Worm (Caenorhabditis elegans) whole organism, L2 larva: ENCODE results near the gene glb-13.

Experiments
- C34F6.9 ChIP-seq: fragments of 150-350 bp; optimal IDR thresholded peaks from 2 replicates; lab custom pipeline; 2014; ENCODE audit warnings: missing biosample characterization, missing genetic modification characterization
- F13H6.1 ChIP-seq: sonication (generic microtip); optimal IDR thresholded peaks from 2 replicates; lab custom pipeline; 2016; ENCODE audit warnings: missing genetic modification characterization, missing compliant biosample characterization
- R02D3.7 ChIP-seq: fragments of 150-350 bp; optimal IDR thresholded peaks from 2 replicates; lab custom pipeline; 2014; ENCODE audit warnings: missing biosample characterization, missing genetic modification characterization
- Y55F3AM.14 ChIP-seq: fragments of 200-800 bp; sonication (Bioruptor generic); optimal IDR thresholded peaks from 2 replicates; lab custom pipeline; 2018; ENCODE audit warnings: mild to moderate bottlenecking, missing genetic modification characterization, missing compliant biosample characterization
- ZK546.5 ChIP-seq: sonication (generic microtip); optimal IDR thresholded peaks from 2 replicates; lab custom pipeline; 2017; ENCODE audit warnings: missing biosample characterization, missing genetic modification characterization
- blmp-1 ChIP-seq: sonication (generic microtip); optimal IDR thresholded peaks from 2 replicates; lab custom pipeline; 2017; ENCODE audit warnings: missing genetic modification characterization, mild to moderate bottlenecking, missing compliant biosample characterization, antibody characterized with exemption, moderate library complexity; ENCODE audit not compliant: insufficient read depth
- ceh-16 ChIP-seq: fragments of 150-350 bp; optimal IDR thresholded peaks from 2 replicates; lab custom pipeline; 2014; ENCODE audit warnings: missing biosample characterization, missing genetic modification characterization
- crh-2 ChIP-seq: sonication (generic microtip); optimal IDR thresholded peaks from 2 replicates; lab custom pipeline; 2017; ENCODE audit warnings: missing biosample characterization, missing genetic modification characterization
- elt-3 ChIP-seq: sonication (generic microtip); optimal IDR thresholded peaks from 2 replicates; lab custom pipeline; 2017; ENCODE audit warnings: missing biosample characterization, missing genetic modification characterization
- fos-1 ChIP-seq: fragments of 150-350 bp; optimal IDR thresholded peaks from 2 replicates; lab custom pipeline; 2014; ENCODE audit warnings: missing biosample characterization, missing genetic modification characterization
- gmeb-1 ChIP-seq: fragments of 150-350 bp; optimal IDR thresholded peaks from 2 replicates; lab custom pipeline; 2014; ENCODE audit warnings: missing biosample characterization, missing genetic modification characterization
- lin-11 ChIP-seq: fragments of 150-350 bp; sonication (generic microtip); optimal IDR thresholded peaks from 2 replicates; lab custom pipeline; 2014; ENCODE audit warnings: missing biosample characterization, missing genetic modification characterization, inconsistent platforms, mixed read lengths
- lin-39 ChIP-seq: fragments of 150-350 bp; optimal IDR thresholded peaks from 2 replicates; lab custom pipeline; 2014; ENCODE audit warnings: missing biosample characterization, missing genetic modification reagents, missing genetic modification characterization
- lsy-2 ChIP-seq, 2 experiments: fragments of 150-350 bp in 1 of 2; sonication (generic microtip) in 1 of 2; optimal IDR thresholded peaks; 2 replicates each; lab custom pipeline; 2014 to 2017; ENCODE audit warnings: missing biosample characterization in 2 of 2, missing genetic modification characterization in 2 of 2
- mab-5 ChIP-seq: fragments of 150-350 bp; optimal IDR thresholded peaks from 2 replicates; lab custom pipeline; 2014; ENCODE audit warnings: missing biosample characterization, missing genetic modification characterization
- mdl-1 ChIP-seq, 2 experiments: fragments of 150-350 bp in 1 of 2; sonication (generic microtip) in 1 of 2; optimal IDR thresholded peaks; 2 replicates each; lab custom pipeline; 2017; ENCODE audit warnings: missing biosample characterization in 2 of 2, missing genetic modification characterization in 2 of 2
- nhr-10 ChIP-seq: sonication (generic microtip); optimal IDR thresholded peaks from 2 replicates; lab custom pipeline; 2017; ENCODE audit warnings: missing biosample characterization, missing genetic modification characterization
- nhr-11 ChIP-seq: fragments of 150-350 bp; optimal IDR thresholded peaks from 2 replicates; lab custom pipeline; 2014; ENCODE audit warnings: missing biosample characterization, missing genetic modification characterization
- nhr-12 ChIP-seq: fragments of 150-350 bp; optimal IDR thresholded peaks from 2 replicates; lab custom pipeline; 2014; ENCODE audit warnings: missing biosample characterization, missing genetic modification characterization
- nhr-129 ChIP-seq: fragments of 150-350 bp; optimal IDR thresholded peaks from 2 replicates; lab custom pipeline; 2014; ENCODE audit warnings: missing biosample characterization, missing genetic modification characterization
- nhr-21 ChIP-seq: fragments of 150-350 bp; optimal IDR thresholded peaks from 2 replicates; lab custom pipeline; 2014; ENCODE audit warnings: missing biosample characterization, missing genetic modification characterization
- nhr-237 ChIP-seq: fragments of 150-350 bp; optimal IDR thresholded peaks from 2 replicates; lab custom pipeline; 2014; ENCODE audit warnings: missing biosample characterization, missing genetic modification characterization
- nhr-25 ChIP-seq: fragments of 150-350 bp; sonication (generic microtip); optimal IDR thresholded peaks from 3 replicates; lab custom pipeline; 2014; ENCODE audit warnings: missing biosample characterization, missing genetic modification characterization
- nhr-6 ChIP-seq: fragments of 150-350 bp; optimal IDR thresholded peaks from 2 replicates; lab custom pipeline; 2014; ENCODE audit warnings: missing biosample characterization, missing genetic modification characterization
- peb-1 ChIP-seq: fragments of 150-350 bp; optimal IDR thresholded peaks from 2 replicates; lab custom pipeline; 2014; ENCODE audit warnings: missing biosample characterization, missing genetic modification characterization
- sem-4 ChIP-seq: fragments of 150-350 bp; optimal IDR thresholded peaks from 2 replicates; lab custom pipeline; 2014; ENCODE audit warnings: missing biosample characterization, missing genetic modification reagents, missing genetic modification characterization
- skn-1 ChIP-seq: sonication (generic microtip); optimal IDR thresholded peaks from 2 replicates; lab custom pipeline; 2017; ENCODE audit warnings: missing biosample characterization, missing genetic modification characterization
- sma-3 ChIP-seq: sonication (generic microtip); optimal IDR thresholded peaks from 2 replicates; lab custom pipeline; 2016; ENCODE audit warnings: missing genetic modification reagents, missing genetic modification characterization, missing compliant biosample characterization
- snpc-4 ChIP-seq: fragments of 150-350 bp; optimal IDR thresholded peaks from 2 replicates; lab custom pipeline; 2014; ENCODE audit warnings: missing biosample characterization, missing genetic modification characterization
- unc-39 ChIP-seq: fragments of 150-350 bp; optimal IDR thresholded peaks from 2 replicates; lab custom pipeline; 2014; ENCODE audit warnings: missing biosample characterization, missing genetic modification characterization
- unc-55 ChIP-seq: fragments of 150-350 bp; sonication (generic microtip); optimal IDR thresholded peaks from 3 replicates; lab custom pipeline; 2014; ENCODE audit warnings: missing biosample characterization, missing genetic modification reagents, missing genetic modification characterization
- ztf-1 ChIP-seq: fragments of 200-800 bp; sonication (Bioruptor generic); conservative IDR thresholded peaks from 2 replicates; pipeline ENCODE4 v1.3.6; 2022; ENCODE audit warnings: missing genetic modification characterization, missing compliant biosample characterization
- ztf-11 ChIP-seq: sonication (generic microtip); optimal IDR thresholded peaks from 2 replicates; lab custom pipeline; 2017; ENCODE audit warnings: missing biosample characterization, missing genetic modification characterization
- ztf-4 ChIP-seq: fragments of 150-350 bp; optimal IDR thresholded peaks from 2 replicates; lab custom pipeline; 2014; ENCODE audit warnings: missing biosample characterization, missing genetic modification characterization

Gene glb-13

DNA sequence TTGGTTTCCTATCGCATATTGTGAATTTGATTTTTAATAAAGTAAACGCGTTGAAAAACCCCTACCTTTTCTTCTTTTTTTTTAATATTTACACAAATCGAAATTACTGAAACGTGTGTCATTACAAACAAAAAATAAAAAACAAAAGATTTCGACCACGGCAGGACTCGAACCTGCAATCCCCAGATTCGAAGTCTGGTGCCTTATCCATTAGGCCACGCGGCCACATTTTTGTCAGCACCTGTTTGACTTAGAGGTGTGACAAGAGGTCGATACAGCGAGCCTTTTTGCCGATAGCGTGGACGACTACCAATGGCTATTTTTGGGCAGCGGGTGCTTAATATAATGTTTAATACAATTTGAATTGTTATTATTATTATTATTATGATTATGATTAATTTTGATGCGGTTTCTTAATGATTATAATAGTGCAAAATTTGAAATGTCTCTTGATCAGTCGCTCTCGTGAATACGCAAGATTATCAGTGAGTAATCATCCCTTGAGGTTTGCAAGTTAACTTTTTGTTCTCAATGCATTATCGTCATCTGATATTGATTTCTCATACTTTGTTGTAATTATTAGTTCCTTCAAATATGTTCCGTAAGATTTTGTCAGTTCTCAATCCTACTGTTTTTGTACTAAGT lies 40.2 kb downstream of the glb-13 start, which contains the start of gene srd-44:
Gene srd-44, plus strand, starts transcription at position 595 of the 645 bp plus-strand sequence.
- TF ChIP-seq F13H6.1 (tag; lab: Kevin White, UChicago) (no peak), nhr-10 (no peak), snpc-4 (tag; lab: Kevin White, UChicago) (no peak), lin-39 (tag; lab: Kevin White, UChicago) (no peak), nhr-129 (no peak), fos-1 (tag; lab: Kevin White, UChicago) (peak; percentile 25), sma-3 (peak; percentile 17), nhr-11 (tag; lab: Kevin White, UChicago) (no peak), R02D3.7 (tag; lab: Kevin White, UChicago) (no peak), ztf-1 (no peak), blmp-1 (tag; lab: Kevin White, UChicago) (no peak), ztf-11 (tag; lab: Kevin White, UChicago) (no peak), gmeb-1 (tag; lab: Kevin White, UChicago) (no peak), nhr-21 (tag; lab: Kevin White, UChicago) (peak; percentile 18), C34F6.9 (tag; lab: Kevin White, UChicago) (no peak), lsy-2 (tag; optimal IDR thresholded peaks at IDR 0.05; lab: Kevin White, UChicago) (no peak), crh-2 (tag; lab: Kevin White, UChicago) (peak; percentile 21), nhr-12 (tag; lab: Kevin White, UChicago) (no peak), nhr-237 (tag; lab: Kevin White, UChicago) (no peak)

DNA sequence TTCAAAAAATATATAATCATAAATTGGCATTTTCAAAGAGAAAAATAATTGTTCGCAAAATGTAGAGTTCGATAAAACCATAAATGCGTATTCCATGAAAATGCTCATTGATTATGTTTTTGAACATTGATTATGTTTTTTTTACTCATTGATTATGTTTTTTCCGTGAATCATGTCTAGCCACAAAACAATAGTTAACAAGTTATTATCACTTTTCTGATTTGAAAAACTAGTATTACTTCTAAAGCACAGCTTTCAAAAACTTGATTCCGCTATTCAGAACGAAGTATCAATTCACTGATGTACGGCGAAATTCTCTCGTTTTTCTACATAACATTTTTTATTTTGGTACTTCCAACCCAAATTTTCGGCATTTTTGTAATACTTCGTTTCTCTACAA lies 42.4 kb downstream of the glb-13 start, which contains the start of gene srd-48:
Gene srd-48, plus strand, starts transcription at position 301 of the 400 bp plus-strand sequence.
- TF ChIP-seq ceh-16 (tag; lab: Kevin White, UChicago) (no peak), sem-4 (tag; lab: Kevin White, UChicago) (no peak), nhr-21 (tag; lab: Kevin White, UChicago) (no peak), fos-1 (tag; lab: Kevin White, UChicago) (no peak), C34F6.9 (tag; lab: Kevin White, UChicago) (no peak), Y55F3AM.14 (GFP tag; lab: Kevin White, UChicago) (no peak), mab-5 (tag; lab: Kevin White, UChicago) (no peak), ztf-1 (no peak), nhr-11 (tag; lab: Kevin White, UChicago) (no peak), peb-1 (tag; lab: Kevin White, UChicago) (no peak), nhr-25 (tag; lab: Kevin White, UChicago) (no peak), lin-11 (tag; lab: Kevin White, UChicago) (no peak), elt-3 (tag; lab: Kevin White, UChicago) (no peak)

DNA sequence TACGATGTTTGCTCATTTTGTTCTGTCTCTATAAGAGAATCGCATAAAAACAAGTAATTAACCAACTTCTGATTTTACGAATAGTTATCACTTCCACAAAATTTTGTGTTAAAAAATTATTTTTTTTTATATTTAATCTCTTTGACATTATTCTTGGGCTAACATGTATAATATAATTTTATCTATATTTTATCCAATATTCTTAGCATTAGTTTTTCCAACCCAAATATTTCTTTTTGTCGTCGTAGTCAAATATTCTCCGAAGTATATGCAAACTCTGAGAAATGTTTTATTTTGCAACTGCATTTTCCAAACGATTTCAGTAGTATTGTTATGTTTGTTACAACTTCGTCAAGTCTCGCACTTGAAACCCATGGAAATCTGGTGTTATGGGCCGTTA lies 44.7 kb downstream of the glb-13 start, which contains the start of gene srd-47:
Gene srd-47, plus strand, starts transcription at position 164 of the 400 bp plus-strand sequence.
- TF ChIP-seq Y55F3AM.14 (GFP tag; lab: Kevin White, UChicago) (no peak), unc-39 (tag; lab: Kevin White, UChicago) (no peak), ztf-11 (tag; lab: Kevin White, UChicago) (no peak), nhr-10 (no peak), skn-1 (no peak), ztf-1 (no peak), nhr-25 (tag; lab: Kevin White, UChicago) (no peak), unc-55 (GFP tag; lab: Kevin White, UChicago) (no peak), elt-3 (tag; lab: Kevin White, UChicago) (no peak), fos-1 (tag; lab: Kevin White, UChicago) (no peak), mab-5 (tag; lab: Kevin White, UChicago) (no peak), F13H6.1 (tag; lab: Kevin White, UChicago) (no peak), ztf-4 (tag; lab: Kevin White, UChicago) (no peak)

DNA sequence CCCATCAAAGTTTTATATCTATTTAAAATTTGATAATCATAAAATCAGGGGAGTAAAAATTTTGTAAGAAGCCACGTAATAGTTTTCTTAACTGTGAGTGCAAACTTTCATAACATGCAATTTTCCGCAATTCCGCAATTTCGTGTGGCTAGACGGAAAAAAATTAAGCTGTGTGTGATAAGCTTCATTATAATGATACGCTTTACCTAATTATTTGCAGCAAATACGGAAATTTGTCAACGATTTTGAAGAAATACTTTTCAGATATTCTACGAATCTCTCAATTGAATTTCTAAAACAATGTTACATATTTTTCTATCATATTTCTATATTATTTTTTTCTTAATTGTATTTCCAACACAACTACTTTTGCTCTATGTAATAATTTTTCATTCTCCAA lies 46.4 kb downstream of the glb-13 start, which contains the start of gene srd-46:
Gene srd-46, plus strand, starts transcription at position 301 of the 400 bp plus-strand sequence.
- TF ChIP-seq lin-39 (tag; lab: Kevin White, UChicago) = no peak
- TF ChIP-seq nhr-21 (tag; lab: Kevin White, UChicago) = no peak
- no peak for TF ChIP-seq nhr-12 (tag; lab: Kevin White, UChicago)
- no peak for TF ChIP-seq nhr-237 (tag; lab: Kevin White, UChicago)
- no peak for TF ChIP-seq nhr-6
- TF ChIP-seq ZK546.5 (tag; lab: Kevin White, UChicago) = no peak
- no peak for TF ChIP-seq mdl-1 (tag; optimal IDR thresholded peaks at IDR 0.05; lab: Kevin White, UChicago)
